Worm (Caenorhabditis elegans): Measurements from ENCODE around the gene C18H7.12.

DNA sequence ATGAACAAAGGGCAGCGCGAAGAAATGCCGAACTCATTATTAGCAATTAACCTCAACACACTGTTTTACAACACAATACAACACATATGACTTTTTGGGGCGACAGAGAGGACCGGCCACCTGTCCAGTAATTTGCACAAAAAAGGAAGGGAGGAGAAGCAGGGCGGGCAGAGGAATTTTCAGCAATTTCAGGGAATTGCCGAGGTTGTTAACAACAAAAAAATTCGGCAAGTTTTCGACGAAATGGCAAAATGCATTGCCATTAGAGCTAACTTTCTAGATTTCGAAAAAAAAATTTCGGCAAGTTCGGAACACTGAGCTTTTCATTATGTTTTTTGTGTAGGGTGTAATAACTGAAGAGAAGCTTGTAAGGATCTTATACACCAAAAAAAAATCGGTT lies 23.6 kb downstream of the C18H7.12 start:
- no peak for TF ChIP-seq flt-1 (GFP tag; IDR thresholded peaks at IDR 0.05)
- TF ChIP-seq ztf-23 (GFP tag; IDR thresholded peaks at IDR 0.05), result no peak
- TF ChIP-seq ref-1 (GFP tag; conservative IDR thresholded peaks at IDR 0.05), result no peak

Measured in whole organism, midembryonic.